Worm (Caenorhabditis elegans) whole organism, late embryonic: ENCODE measurements around the gene lhpp-1.

Experiments
- ama-1 ChIP-seq: fragments of 150-350 bp; optimal IDR thresholded peaks from 2 replicates; lab custom pipeline; 2014
- ceh-24 ChIP-seq: sonication (generic microtip); optimal IDR thresholded peaks from 2 replicates; lab custom pipeline; 2016; ENCODE audit warnings: mild to moderate bottlenecking, missing genetic modification characterization, missing compliant biosample characterization
- ceh-6 ChIP-seq: fragments of 200-800 bp; sonication (Bioruptor generic); optimal IDR thresholded peaks from 2 replicates; lab custom pipeline; 2018; ENCODE audit warnings: mild to moderate bottlenecking, missing genetic modification characterization, missing compliant biosample characterization
- che-1 ChIP-seq: sonication (generic microtip); optimal IDR thresholded peaks from 2 replicates; lab custom pipeline; 2016; ENCODE audit warnings: mild to moderate bottlenecking, missing genetic modification characterization, missing compliant biosample characterization
- fkh-6 ChIP-seq: sonication (generic microtip); optimal IDR thresholded peaks from 2 replicates; lab custom pipeline; 2016; ENCODE audit warnings: missing genetic modification characterization, missing compliant biosample characterization
- nhr-11 ChIP-seq: fragments of 150-350 bp; optimal IDR thresholded peaks from 2 replicates; lab custom pipeline; 2014; ENCODE audit warnings: missing biosample characterization, missing genetic modification characterization
- pax-1 ChIP-seq: fragments of 150-350 bp; optimal IDR thresholded peaks from 2 replicates; lab custom pipeline; 2014; ENCODE audit warnings: missing biosample characterization, missing genetic modification characterization
- sox-4 ChIP-seq: sonication (generic microtip); optimal IDR thresholded peaks from 2 replicates; lab custom pipeline; 2017; ENCODE audit warnings: mild to moderate bottlenecking, missing genetic modification characterization, inconsistent platforms, missing compliant biosample characterization

DNA sequence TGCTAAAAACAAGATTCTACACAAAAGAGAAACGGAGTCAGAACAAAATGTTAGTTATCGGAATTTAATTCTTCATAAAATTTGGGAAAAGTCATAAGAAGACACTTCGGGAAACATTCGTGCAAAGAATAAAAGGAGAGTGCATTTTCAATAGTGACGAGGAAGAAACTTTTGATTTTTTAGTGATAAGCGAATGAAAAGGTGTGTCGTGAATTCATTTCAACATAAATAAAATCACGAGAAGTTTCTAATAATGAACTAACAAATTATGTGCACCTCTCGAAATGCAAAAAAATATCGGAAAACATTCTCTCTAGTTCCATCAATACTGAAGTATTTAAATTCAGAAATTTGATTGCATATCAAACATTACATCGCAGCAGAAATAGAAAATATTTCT, 35.6 kb downstream of the lhpp-1 start:
- no peak for TF ChIP-seq ceh-6
- no peak for TF ChIP-seq ama-1
- TF ChIP-seq nhr-11 (tag; lab: Kevin White, UChicago), result no peak
- no peak for TF ChIP-seq ceh-24
- no peak for TF ChIP-seq pax-1 (tag; lab: Kevin White, UChicago)
- TF ChIP-seq che-1 (tag; lab: Kevin White, UChicago), result no peak
- no peak for TF ChIP-seq sox-4 (tag; lab: Kevin White, UChicago)
- TF ChIP-seq fkh-6 (tag; lab: Kevin White, UChicago), result no peak
